Fruit fly (Drosophila melanogaster) whole organism, prepupa: ENCODE results near the gene CG31689.

Experiments
- Blimp-1 ChIP-seq: fragments of 200-800 bp; sonication (Bioruptor generic); optimal IDR thresholded peaks from 3 replicates; lab custom pipeline; 2017; ENCODE audit warnings: missing biosample characterization, missing genetic modification characterization, mild to moderate bottlenecking, moderate library complexity, missing genetic modification reagents
- CG11294 ChIP-seq: fragments of 200-800 bp; sonication (Bioruptor generic); IDR thresholded peaks from 2 replicates; pipeline ENCODE4 v1.3.6; 2022; ENCODE audit warnings: missing biosample characterization, missing genetic modification characterization
- CG11762 ChIP-seq: fragments of 200-800 bp; sonication (Bioruptor generic); optimal IDR thresholded peaks from 3 replicates; lab custom pipeline; 2016; ENCODE audit warnings: missing biosample characterization, missing genetic modification characterization; ENCODE audit not compliant: insufficient read depth
- CG15336 ChIP-seq: fragments of 200-800 bp; sonication (Bioruptor generic); IDR thresholded peaks from 2 replicates; pipeline ENCODE4 v1.3.6; 2022; ENCODE audit warnings: missing biosample characterization, missing genetic modification characterization
- CG16779 ChIP-seq: fragments of 200-800 bp; sonication (Bioruptor generic); optimal IDR thresholded peaks from 3 replicates; lab custom pipeline; 2017; ENCODE audit warnings: missing biosample characterization, mild to moderate bottlenecking, missing genetic modification characterization
- CG31627 ChIP-seq: fragments of 200-800 bp; sonication (Bioruptor generic); optimal IDR thresholded peaks from 3 replicates; lab custom pipeline; 2016; ENCODE audit warnings: missing biosample characterization, missing genetic modification characterization
- CG6854 ChIP-seq: fragments of 200-800 bp; sonication (Bioruptor generic); optimal IDR thresholded peaks from 2 replicates; lab custom pipeline; 2017; ENCODE audit warnings: missing biosample characterization, mild to moderate bottlenecking, missing genetic modification characterization
- Hr39 ChIP-seq: fragments of 200-800 bp; sonication (Bioruptor generic); optimal IDR thresholded peaks from 2 replicates; lab custom pipeline; 2016; ENCODE audit warnings: missing biosample characterization, missing genetic modification characterization
- OdsH ChIP-seq: fragments of 200-800 bp; sonication (Bioruptor generic); optimal IDR thresholded peaks from 3 replicates; lab custom pipeline; 2016; ENCODE audit warnings: missing biosample characterization, missing genetic modification characterization

DNA sequence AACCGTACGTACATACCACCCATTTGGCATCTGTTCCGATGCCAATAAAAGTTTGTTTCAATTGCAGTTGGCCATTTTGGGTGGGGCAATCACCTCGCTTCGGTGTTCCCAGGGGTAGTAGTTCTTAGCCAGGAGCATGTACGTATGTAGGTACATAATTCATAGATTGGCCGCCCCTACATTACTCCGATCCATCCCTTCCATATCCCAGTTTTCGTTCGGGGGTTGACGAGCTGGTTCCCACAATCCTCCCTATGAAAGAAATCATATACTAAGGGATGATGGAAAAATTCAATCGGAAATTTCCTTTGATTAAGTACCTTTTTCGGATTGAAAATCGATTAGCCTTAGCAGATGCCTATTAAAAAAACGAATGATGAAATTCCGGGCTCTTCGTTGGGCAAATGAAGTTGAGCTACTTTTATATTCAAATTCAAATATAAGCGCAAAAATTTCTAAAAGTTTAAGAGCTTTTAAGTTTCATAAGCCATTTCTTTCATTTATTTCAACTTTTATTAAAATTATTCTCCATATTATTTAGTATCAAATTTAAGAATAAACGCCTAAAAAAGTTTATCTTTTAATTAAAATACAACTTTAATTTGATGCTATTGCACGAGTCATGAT is 32.6 kb downstream of the CG31689 start:
- no peak for TF ChIP-seq CG15336 (GFP tag; lab: Robert Waterston, UW)
- TF ChIP-seq CG31627 (GFP tag; lab: Kevin White, UChicago) = no peak
- TF ChIP-seq Blimp-1 (GFP tag; lab: Kevin White, UChicago) = no peak
- no peak for TF ChIP-seq CG11762 (GFP tag; lab: Kevin White, UChicago)
- TF ChIP-seq OdsH (GFP tag; lab: Kevin White, UChicago) = no peak
- no peak for TF ChIP-seq CG6854 (GFP tag; lab: Kevin White, UChicago)
- no peak for TF ChIP-seq CG11294 (GFP tag; lab: Robert Waterston, UW)
- no peak for TF ChIP-seq Hr39 (GFP tag; lab: Kevin White, UChicago)
- TF ChIP-seq CG16779 (tag; lab: Kevin White, UChicago) = no peak
